Fruit fly (Drosophila melanogaster) ovary, adult (tissue): ENCODE results near the gene VGlut.

ENCODE experiments used
- CG17801 ChIP-seq: fragments of 200-800 bp; optimal IDR thresholded peaks from 2 replicates; lab custom pipeline; 2019; ENCODE audit warnings: missing biosample characterization, mild to moderate bottlenecking, missing genetic modification characterization, moderate library complexity; ENCODE audit not compliant: partially characterized antibody

Gene VGlut

dm6 chr2L:2375655-2376417, 24.3 kb upstream of the VGlut start, which contains the start of gene Atxn7:
Atxn7 (plus strand) TSS chr2L:2375841.
- TF ChIP-seq CG17801 (GFP tag; lab: Kevin White, UChicago) = peak; percentile 78

DNA sequence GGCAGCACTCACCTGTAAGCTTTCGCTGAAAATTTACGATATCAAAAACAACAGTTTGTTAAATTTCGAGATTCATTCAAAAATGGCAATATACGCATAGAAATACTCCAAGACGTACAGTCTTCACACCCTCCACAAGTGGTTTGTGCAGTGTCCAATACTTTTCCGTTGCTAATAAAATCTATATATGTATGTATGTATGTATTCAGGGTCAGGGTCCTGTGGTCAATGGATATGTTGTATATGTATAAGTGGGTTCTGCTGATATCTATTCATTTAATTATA, 23.7 kb upstream of the VGlut start:
- TF ChIP-seq CG17801 (GFP tag; lab: Kevin White, UChicago) = no peak

DNA sequence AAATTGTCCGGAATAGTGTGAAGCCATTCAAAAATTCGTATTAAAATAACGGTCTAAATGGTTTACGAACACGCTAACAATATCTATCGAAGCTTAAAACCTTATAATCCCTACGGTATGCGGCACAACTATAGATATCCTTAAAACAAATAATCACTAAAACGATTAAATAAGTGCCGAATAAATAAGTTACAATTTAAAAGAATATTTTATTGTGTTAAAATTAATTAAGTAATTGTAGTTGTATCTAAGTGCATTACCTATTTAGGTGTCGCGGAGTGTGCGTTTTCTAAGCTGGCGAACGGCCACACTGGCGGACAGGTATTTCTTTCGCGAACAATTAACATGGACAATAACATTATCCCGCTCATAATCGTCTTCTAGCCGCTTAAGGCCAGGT, 19.3 kb upstream of the VGlut start, which contains the start of gene Eogt:
Gene Eogt, plus strand, starts transcription at position 293 of the 400 bp plus-strand sequence.
- peak; percentile 86 for TF ChIP-seq CG17801 (GFP tag; lab: Kevin White, UChicago)

DNA sequence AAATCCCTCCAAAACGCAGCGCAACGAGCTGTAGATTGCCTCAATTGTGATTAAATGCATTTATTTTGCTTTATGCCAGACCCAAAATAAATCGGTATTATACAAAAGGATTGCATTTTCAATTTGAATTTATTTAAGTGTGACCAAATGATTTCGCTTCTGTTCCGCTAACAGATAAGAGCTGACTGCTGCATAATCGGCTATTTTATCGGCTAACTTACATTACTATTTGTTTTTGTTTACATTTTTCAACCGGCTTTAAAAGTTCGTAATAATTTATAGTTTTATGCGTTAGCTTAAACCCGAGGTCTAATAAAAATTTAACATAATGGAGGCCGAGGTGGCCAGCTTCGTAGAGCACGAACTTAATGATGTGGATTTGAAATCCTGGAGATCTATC, 17.1 kb upstream of the VGlut start, which contains the start of gene PIG-Wa:
Gene PIG-Wa, plus strand, starts transcription at position 232 of the 400 bp plus-strand sequence.
- TF ChIP-seq CG17801 (GFP tag; lab: Kevin White, UChicago) = no peak

DNA sequence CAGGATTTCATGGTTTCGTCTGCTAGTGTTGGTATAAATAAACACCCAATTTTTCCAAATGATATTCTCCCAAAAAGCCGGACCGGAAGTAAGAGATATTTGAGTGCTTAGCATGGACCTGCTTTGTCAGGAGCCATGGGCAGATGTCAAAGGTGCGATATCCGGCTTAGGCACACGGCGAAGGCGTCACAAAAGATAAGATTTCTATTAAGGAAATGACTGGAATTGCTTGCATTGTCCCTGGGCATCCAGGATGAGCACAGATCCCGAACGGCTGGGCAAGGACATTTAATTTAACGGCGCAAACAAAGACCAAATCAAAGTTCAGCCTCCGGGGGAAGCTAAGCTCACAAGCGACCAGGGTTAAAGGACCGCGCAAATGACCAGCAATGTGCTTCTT, 14.4 kb upstream of the VGlut start, which contains the start of gene CG3557:
Gene CG3557, minus strand, starts transcription at position 101 of the 400 bp plus-strand sequence.
- no peak for TF ChIP-seq CG17801 (GFP tag; lab: Kevin White, UChicago)

dm6 chr2L:2390589-2390988, 9.5 kb upstream of the VGlut start, which contains the start of gene CG43750:
CG43750 (minus strand) TSS chr2L:2390689.
- TF ChIP-seq CG17801 (GFP tag; lab: Kevin White, UChicago) = no peak

- TF ChIP-seq CG17801 (GFP tag; lab: Kevin White, UChicago) = no peak
Observed at dm6 chr2L:2391321-2391720, 8.8 kb upstream of the VGlut start, which contains the start of gene CG46448. CG46448 (plus strand) TSS chr2L:2391660.

dm6 chr2L:2394872-2395271, 5.2 kb upstream of the VGlut start:
- no peak for TF ChIP-seq CG17801 (GFP tag; lab: Kevin White, UChicago)

- no peak for TF ChIP-seq CG17801 (GFP tag; lab: Kevin White, UChicago)
Observed at dm6 chr2L:2397080-2397479, 3.0 kb upstream of the VGlut start.

DNA sequence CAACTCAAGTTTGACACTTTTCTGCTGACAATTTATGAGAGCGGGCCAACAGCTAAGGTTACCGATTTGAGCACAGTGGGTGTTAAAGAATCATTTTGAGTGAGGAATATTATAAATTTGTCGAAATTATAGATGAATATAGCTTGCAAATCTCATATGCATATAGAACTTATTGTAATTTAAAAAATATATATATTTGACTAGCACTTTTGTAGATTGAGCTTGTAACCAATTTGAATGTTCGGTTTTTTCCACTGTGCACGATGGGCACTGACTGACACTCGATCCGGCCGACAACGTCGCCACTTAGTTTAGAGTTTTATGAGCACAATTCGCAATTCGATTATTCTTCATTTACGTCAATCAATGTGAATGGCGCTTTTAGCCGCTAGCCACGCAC, 1.6 kb upstream of the VGlut start:
- no peak for TF ChIP-seq CG17801 (GFP tag; lab: Kevin White, UChicago)

- TF ChIP-seq CG17801 (GFP tag; lab: Kevin White, UChicago) = no peak
Observed at dm6 chr2L:2402194-2402593, 2.1 kb downstream of the VGlut start.

DNA sequence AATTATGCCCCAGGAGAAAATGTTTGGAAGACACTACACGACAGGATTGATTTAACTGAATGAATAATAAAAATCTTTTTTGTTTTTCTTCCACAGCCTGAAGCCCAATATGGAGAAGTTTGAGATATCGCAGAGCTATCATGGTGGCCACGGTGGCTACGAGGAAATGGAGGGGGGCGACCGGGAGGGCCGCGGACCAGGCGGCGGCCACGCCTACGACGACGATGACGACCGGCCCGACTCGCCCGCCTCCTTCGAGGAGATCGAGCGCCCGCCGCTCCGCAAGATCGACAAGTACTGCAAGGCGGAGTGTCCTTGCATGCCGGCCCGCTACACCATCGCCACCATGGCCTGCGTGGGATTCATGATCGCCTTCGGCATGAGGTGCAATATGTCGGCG, 4.5 kb downstream of the VGlut start:
- TF ChIP-seq CG17801 (GFP tag; lab: Kevin White, UChicago) = no peak

DNA sequence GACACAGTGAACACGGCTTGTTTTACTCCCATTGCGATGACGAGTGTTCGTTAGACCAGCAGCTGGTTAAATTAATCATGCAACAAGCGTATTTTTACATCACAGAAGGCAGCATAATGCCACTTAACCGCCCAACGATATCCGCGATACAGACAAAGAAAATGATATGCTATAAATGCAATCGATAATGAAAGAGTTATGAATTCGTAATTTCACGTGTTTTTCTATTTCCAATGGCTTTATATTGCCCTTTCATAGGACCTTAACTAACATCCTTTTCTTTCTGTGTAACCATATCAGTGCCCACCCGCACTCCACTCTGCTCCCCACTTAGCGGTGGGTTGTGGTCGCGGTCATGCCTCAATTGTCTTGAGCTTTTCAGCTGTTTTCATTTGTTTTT, 13.0 kb downstream of the VGlut start:
- no peak for TF ChIP-seq CG17801 (GFP tag; lab: Kevin White, UChicago)

DNA sequence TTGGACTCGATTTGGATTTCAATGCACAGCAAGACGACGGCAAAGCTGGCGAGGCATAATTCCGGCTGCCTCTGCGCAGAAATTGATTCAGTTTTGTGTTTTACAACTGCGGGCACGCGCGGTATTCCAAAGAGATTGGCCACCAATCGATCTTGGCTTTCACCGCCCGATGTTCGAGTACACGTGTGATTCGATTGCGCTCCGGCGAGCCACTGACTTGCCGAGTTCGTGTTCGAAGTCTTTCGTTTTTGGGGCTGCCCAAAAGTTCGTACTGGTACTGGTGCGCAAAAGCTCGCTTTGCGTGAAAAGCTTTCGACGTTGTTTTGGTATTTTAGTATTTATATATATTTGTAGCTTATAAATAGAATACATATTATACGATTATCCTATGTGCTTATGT, 15.0 kb downstream of the VGlut start, which contains the start of gene CG18641:
Gene CG18641, minus strand, starts transcription at position 214 of the 400 bp plus-strand sequence.
- TF ChIP-seq CG17801 (GFP tag; lab: Kevin White, UChicago) = no peak

- TF ChIP-seq CG17801 (GFP tag; lab: Kevin White, UChicago) = no peak
Observed at dm6 chr2L:2416620-2417019, 16.5 kb downstream of the VGlut start, which contains the start of gene CG31948. CG31948 (minus strand) TSS chr2L:2416720.

- TF ChIP-seq CG17801 (GFP tag; lab: Kevin White, UChicago) = no peak
Observed at dm6 chr2L:2417865-2418264, 17.8 kb downstream of the VGlut start, which contains the start of gene CG34448. CG34448 (minus strand) TSS chr2L:2417965.
